Worm (Caenorhabditis elegans) whole organism, young adult: ENCODE data around the gene daao-1.

ENCODE experiments used
- B0261.1 ChIP-seq: sonication (generic microtip); optimal IDR thresholded peaks from 2 replicates; lab custom pipeline; 2016; ENCODE audit warnings: mild to moderate bottlenecking, missing genetic modification characterization, moderate library complexity, missing compliant biosample characterization
- D2030.7 ChIP-seq: fragments of 200-800 bp; sonication (Bioruptor generic); IDR thresholded peaks from 2 replicates; pipeline ENCODE4 v1.3.6; 2022; ENCODE audit warnings: missing genetic modification reagents, missing genetic modification characterization, missing compliant biosample characterization
- F10E7.11 ChIP-seq: sonication (generic microtip); optimal IDR thresholded peaks from 2 replicates; lab custom pipeline; 2017; ENCODE audit warnings: mild to moderate bottlenecking, missing genetic modification characterization, moderate library complexity, missing compliant biosample characterization
- F37B4.10 ChIP-seq: fragments of 200-800 bp; sonication (Bioruptor generic); IDR thresholded peaks from 2 replicates; pipeline ENCODE4 v1.3.6; 2022; ENCODE audit warnings: missing genetic modification characterization, missing compliant biosample characterization
- F49E8.2 ChIP-seq: sonication (generic microtip); optimal IDR thresholded peaks from 3 replicates; lab custom pipeline; 2017; ENCODE audit warnings: missing genetic modification characterization, mild to moderate bottlenecking, missing compliant biosample characterization, antibody characterized with exemption, moderate library complexity; ENCODE audit not compliant: insufficient read depth
- F52B5.7 ChIP-seq: sonication (generic microtip); optimal IDR thresholded peaks from 2 replicates; lab custom pipeline; 2016; ENCODE audit warnings: mild to moderate bottlenecking, missing genetic modification characterization, missing compliant biosample characterization
- K11D2.4 ChIP-seq: fragments of 200-800 bp; sonication (Bioruptor generic); IDR thresholded peaks from 2 replicates; pipeline ENCODE4 v1.3.6; 2022; ENCODE audit warnings: missing genetic modification reagents, missing genetic modification characterization, missing compliant biosample characterization
- K12H6.12 ChIP-seq: fragments of 200-800 bp; sonication (Bioruptor generic); optimal IDR thresholded peaks from 2 replicates; lab custom pipeline; 2018; ENCODE audit warnings: mild to moderate bottlenecking, missing genetic modification characterization, missing compliant biosample characterization
- T07F8.4 ChIP-seq: sonication (generic microtip); optimal IDR thresholded peaks from 2 replicates; lab custom pipeline; 2016; ENCODE audit warnings: mild to moderate bottlenecking, missing genetic modification characterization, moderate library complexity, missing compliant biosample characterization
- Y56A3A.18 ChIP-seq: fragments of 200-800 bp; sonication (Bioruptor generic); IDR thresholded peaks from 2 replicates; pipeline ENCODE4 v1.3.6; 2022; ENCODE audit warnings: missing genetic modification reagents, missing genetic modification characterization, missing compliant biosample characterization
- Y79H2A.3 ChIP-seq: fragments of 200-800 bp; sonication (Bioruptor generic); conservative IDR thresholded peaks from 2 replicates; pipeline ENCODE4 v1.3.6; 2022; ENCODE audit warnings: missing genetic modification reagents, missing genetic modification characterization, missing compliant biosample characterization
- akir-1 ChIP-seq: fragments of 200-800 bp; sonication (Bioruptor generic); optimal IDR thresholded peaks from 2 replicates; lab custom pipeline; 2018; ENCODE audit warnings: mild to moderate bottlenecking, missing genetic modification characterization, moderate library complexity, missing compliant biosample characterization
- ama-1 ChIP-seq, 3 experiments: fragments of 150-350 bp in 1 of 3; sonication (generic microtip) in 2 of 3; optimal IDR thresholded peaks; 2 replicates each; lab custom pipeline; 2014 to 2018; ENCODE audit warnings: missing biosample characterization in 2 of 3, missing genetic modification characterization in 2 of 3, missing genetic modification reagents in 2 of 3
- aptf-2 ChIP-seq: fragments of 200-800 bp; sonication (Bioruptor generic); conservative IDR thresholded peaks from 2 replicates; pipeline ENCODE4 v1.3.6; 2022; ENCODE audit warnings: missing genetic modification reagents, missing genetic modification characterization, missing compliant biosample characterization
- athp-1 ChIP-seq: sonication (generic microtip); optimal IDR thresholded peaks from 2 replicates; lab custom pipeline; 2017; ENCODE audit warnings: mild to moderate bottlenecking, missing genetic modification characterization, missing compliant biosample characterization
- cebp-2 ChIP-seq: fragments of 200-800 bp; sonication (Bioruptor generic); IDR thresholded peaks from 2 replicates; pipeline ENCODE4 v1.3.6; 2022; ENCODE audit warnings: missing genetic modification characterization, missing compliant biosample characterization
- ceh-79 ChIP-seq: sonication (generic microtip); optimal IDR thresholded peaks from 2 replicates; lab custom pipeline; 2017; ENCODE audit warnings: mild to moderate bottlenecking, missing genetic modification characterization, missing compliant biosample characterization
- dpl-1 ChIP-seq: fragments of 150-350 bp; optimal IDR thresholded peaks from 2 replicates; lab custom pipeline; 2014; ENCODE audit warnings: missing biosample characterization, missing genetic modification reagents, missing genetic modification characterization
- egl-18 ChIP-seq: fragments of 200-800 bp; sonication (Bioruptor generic); IDR thresholded peaks from 2 replicates; pipeline ENCODE4 v1.3.6; 2022; ENCODE audit warnings: missing genetic modification reagents, missing genetic modification characterization, missing compliant biosample characterization
- egl-44 ChIP-seq: fragments of 200-800 bp; sonication (Bioruptor generic); IDR thresholded peaks from 2 replicates; pipeline ENCODE4 v1.3.6; 2022; ENCODE audit warnings: missing genetic modification reagents, missing genetic modification characterization, missing compliant biosample characterization
- egrh-3 ChIP-seq: fragments of 200-800 bp; sonication (Bioruptor generic); IDR thresholded peaks from 2 replicates; pipeline ENCODE4 v1.3.6; 2022; ENCODE audit warnings: missing genetic modification reagents, missing genetic modification characterization, missing compliant biosample characterization
- ekl-4 ChIP-seq: fragments of 200-800 bp; sonication (Bioruptor generic); IDR thresholded peaks from 2 replicates; pipeline ENCODE4 v1.3.6; 2022; ENCODE audit warnings: missing genetic modification reagents, missing genetic modification characterization, missing compliant biosample characterization
- ets-4 ChIP-seq: fragments of 200-800 bp; sonication (Bioruptor generic); optimal IDR thresholded peaks from 2 replicates; lab custom pipeline; 2018; ENCODE audit warnings: mild to moderate bottlenecking, missing genetic modification characterization, missing compliant biosample characterization
- gei-17 ChIP-seq: fragments of 200-800 bp; sonication (Bioruptor generic); optimal IDR thresholded peaks from 2 replicates; lab custom pipeline; 2018; ENCODE audit warnings: mild to moderate bottlenecking, missing genetic modification characterization, missing compliant biosample characterization
- him-1 ChIP-seq: sonication (generic microtip); optimal IDR thresholded peaks from 2 replicates; lab custom pipeline; 2016; ENCODE audit warnings: missing genotype, missing genetic modification reagents, missing genetic modification characterization, missing compliant biosample characterization
- hlh-12 ChIP-seq: sonication (generic microtip); optimal IDR thresholded peaks from 2 replicates; lab custom pipeline; 2016; ENCODE audit warnings: missing genetic modification characterization, missing compliant biosample characterization
- hlh-26 ChIP-seq: fragments of 200-800 bp; sonication (Bioruptor generic); conservative IDR thresholded peaks from 2 replicates; pipeline ENCODE4 v1.3.6; 2022; ENCODE audit warnings: missing genetic modification reagents, missing genetic modification characterization, missing compliant biosample characterization
- hrde-1 ChIP-seq: sonication (generic microtip); optimal IDR thresholded peaks from 2 replicates; lab custom pipeline; 2016; ENCODE audit warnings: missing genetic modification characterization, mild to moderate bottlenecking, missing compliant biosample characterization, moderate library complexity, missing genotype, missing genetic modification reagents, borderline replicate concordance
- hsf-1 ChIP-seq: fragments of 200-800 bp; sonication (Bioruptor generic); IDR thresholded peaks from 2 replicates; pipeline ENCODE4 v1.3.6; 2022; ENCODE audit warnings: missing genetic modification reagents, missing genetic modification characterization, missing compliant biosample characterization
- lin-54 ChIP-seq: fragments of 200-800 bp; sonication (Bioruptor generic); optimal IDR thresholded peaks from 2 replicates; lab custom pipeline; 2018; ENCODE audit warnings: mild to moderate bottlenecking, missing genetic modification characterization, missing compliant biosample characterization
- lir-1 ChIP-seq: fragments of 200-800 bp; sonication (Bioruptor generic); conservative IDR thresholded peaks from 2 replicates; pipeline ENCODE4 v1.3.6; 2022; ENCODE audit warnings: missing genetic modification reagents, missing genetic modification characterization, missing compliant biosample characterization
- madf-10 ChIP-seq: sonication (generic microtip); optimal IDR thresholded peaks from 2 replicates; lab custom pipeline; 2016; ENCODE audit warnings: mild to moderate bottlenecking, missing genetic modification characterization, missing compliant biosample characterization
- madf-3 ChIP-seq: fragments of 200-800 bp; sonication (Bioruptor generic); IDR thresholded peaks from 2 replicates; pipeline ENCODE4 v1.3.6; 2022; ENCODE audit warnings: missing genetic modification reagents, missing genetic modification characterization, missing compliant biosample characterization
- madf-8 ChIP-seq: fragments of 200-800 bp; sonication (Bioruptor generic); conservative IDR thresholded peaks from 2 replicates; pipeline ENCODE4 v1.3.6; 2022; ENCODE audit warnings: missing genetic modification reagents, missing genetic modification characterization, missing compliant biosample characterization
- nfyb-1 ChIP-seq: fragments of 200-800 bp; sonication (Bioruptor generic); IDR thresholded peaks from 2 replicates; pipeline ENCODE4 v1.3.6; 2022; ENCODE audit warnings: missing genetic modification reagents, missing genetic modification characterization, missing compliant biosample characterization
- nhr-120 ChIP-seq: fragments of 200-800 bp; sonication (Bioruptor generic); IDR thresholded peaks from 2 replicates; pipeline ENCODE4 v1.3.6; 2022; ENCODE audit warnings: missing genetic modification characterization, missing compliant biosample characterization
- nhr-179 ChIP-seq: sonication (generic microtip); optimal IDR thresholded peaks from 2 replicates; lab custom pipeline; 2016; ENCODE audit warnings: mild to moderate bottlenecking, missing genetic modification characterization, missing compliant biosample characterization
- nhr-80 ChIP-seq: sonication (generic microtip); optimal IDR thresholded peaks from 2 replicates; lab custom pipeline; 2016; ENCODE audit warnings: missing genetic modification characterization, missing compliant biosample characterization
- nhr-90 ChIP-seq: sonication (generic microtip); optimal IDR thresholded peaks from 2 replicates; lab custom pipeline; 2016; ENCODE audit warnings: missing genotype, mild to moderate bottlenecking, missing genetic modification characterization, missing compliant biosample characterization
- pbrm-1 ChIP-seq: fragments of 200-800 bp; sonication (Bioruptor generic); IDR thresholded peaks from 2 replicates; pipeline ENCODE4 v1.3.6; 2022; ENCODE audit warnings: missing genetic modification reagents, missing genetic modification characterization, missing compliant biosample characterization
- sdz-38 ChIP-seq: sonication (generic microtip); optimal IDR thresholded peaks from 2 replicates; lab custom pipeline; 2016; ENCODE audit warnings: missing genotype, missing genetic modification characterization, missing compliant biosample characterization
- snpc-1.3 ChIP-seq: sonication (generic microtip); optimal IDR thresholded peaks from 2 replicates; lab custom pipeline; 2017; ENCODE audit warnings: missing genetic modification characterization, mild to moderate bottlenecking, missing compliant biosample characterization, antibody characterized with exemption, moderate library complexity, missing genotype, missing genetic modification reagents; ENCODE audit not compliant: insufficient read depth
- somi-1 ChIP-seq: fragments of 200-800 bp; sonication (Bioruptor generic); optimal IDR thresholded peaks from 2 replicates; lab custom pipeline; 2018; ENCODE audit warnings: mild to moderate bottlenecking, missing genetic modification characterization, missing compliant biosample characterization
- tbp1 ChIP-seq: fragments of 200-800 bp; sonication (Bioruptor generic); optimal IDR thresholded peaks from 2 replicates; lab custom pipeline; 2018; ENCODE audit warnings: mild to moderate bottlenecking, missing genetic modification characterization, missing compliant biosample characterization
- tbx-9 ChIP-seq: sonication (generic microtip); optimal IDR thresholded peaks from 2 replicates; lab custom pipeline; 2016; ENCODE audit warnings: borderline replicate concordance, missing genetic modification characterization, inconsistent platforms, missing compliant biosample characterization
- tlf-1 ChIP-seq: fragments of 200-800 bp; sonication (Bioruptor generic); optimal IDR thresholded peaks from 2 replicates; lab custom pipeline; 2018; ENCODE audit warnings: mild to moderate bottlenecking, missing genetic modification characterization, missing compliant biosample characterization
- zfh-2 ChIP-seq: fragments of 200-800 bp; sonication (Bioruptor generic); conservative IDR thresholded peaks from 2 replicates; pipeline ENCODE4 v1.3.6; 2022; ENCODE audit warnings: missing genetic modification reagents, missing genetic modification characterization, missing compliant biosample characterization
- ztf-18 ChIP-seq: sonication (generic microtip); optimal IDR thresholded peaks from 2 replicates; lab custom pipeline; 2016; ENCODE audit warnings: missing genotype, mild to moderate bottlenecking, missing genetic modification characterization, missing compliant biosample characterization
- ztf-26 ChIP-seq: sonication (generic microtip); optimal IDR thresholded peaks from 2 replicates; lab custom pipeline; 2017; ENCODE audit warnings: missing genetic modification characterization, missing compliant biosample characterization

The daao-1 gene

ce11 chrIV:2654965-2655364 lies 41.0 kb downstream of the daao-1 start (continued):
- TF ChIP-seq aptf-2 (GFP tag; lab: Robert Waterston, UW) (no peak), tbp1 (GFP tag; lab: Kevin White, UChicago) (peak; percentile 73), athp-1 (tag; lab: Kevin White, UChicago) (no peak), egl-44 (GFP tag; lab: Robert Waterston, UW) (no peak), hlh-26 (GFP tag; lab: Robert Waterston, UW) (no peak), Y56A3A.18 (GFP tag; lab: Robert Waterston, UW) (peak; percentile 46; the same call in 1 of the 2 replicates), K11D2.4 (GFP tag; lab: Robert Waterston, UW) (no peak), hsf-1 (GFP tag; lab: Robert Waterston, UW) (peak; percentile 36; the same call in 1 of the 2 replicates), lin-54 (GFP tag; lab: Kevin White, UChicago) (peak; percentile 69), somi-1 (GFP tag; lab: Kevin White, UChicago) (no peak), nhr-80 (tag; lab: Kevin White, UChicago) (no peak), madf-3 (GFP tag; lab: Robert Waterston, UW) (no peak), F52B5.7 (tag; lab: Kevin White, UChicago) (no peak), nhr-179 (tag; lab: Kevin White, UChicago) (no peak), gei-17 (GFP tag; lab: Kevin White, UChicago) (no peak), egl-18 (GFP tag; lab: Robert Waterston, UW) (no peak), snpc-1.3 (tag; lab: Kevin White, UChicago) (peak; percentile 60), dpl-1 (GFP tag; lab: Kevin White, UChicago) (no peak), cebp-2 (GFP tag; lab: Robert Waterston, UW) (no peak), madf-10 (tag; lab: Kevin White, UChicago) (no peak), hlh-12 (tag; lab: Kevin White, UChicago) (no peak), nhr-90 (tag; lab: Kevin White, UChicago) (no peak), D2030.7 (GFP tag; lab: Robert Waterston, UW) (peak; percentile 96), ets-4 (GFP tag; lab: Kevin White, UChicago) (no peak), madf-8 (GFP tag; lab: Robert Waterston, UW) (peak; percentile 27; the same call in 1 of the 2 replicates), tlf-1 (GFP tag; lab: Kevin White, UChicago) (peak; percentile 1), sdz-38 (tag; lab: Kevin White, UChicago) (no peak), ztf-26 (tag; lab: Kevin White, UChicago) (no peak), F49E8.2 (tag; lab: Kevin White, UChicago) (peak; percentile 46), zfh-2 (GFP tag; lab: Robert Waterston, UW) (no peak), lir-1 (GFP tag; lab: Robert Waterston, UW) (no peak), hrde-1 (tag; lab: Kevin White, UChicago) (no peak), Y79H2A.3 (GFP tag; lab: Robert Waterston, UW) (no peak), B0261.1 (tag; lab: Kevin White, UChicago) (peak; percentile 46), egrh-3 (GFP tag; lab: Robert Waterston, UW) (no peak), T07F8.4 (tag; lab: Kevin White, UChicago) (no peak), F10E7.11 (tag; lab: Kevin White, UChicago) (no peak), ceh-79 (tag; lab: Kevin White, UChicago) (no peak), ekl-4 (GFP tag; lab: Robert Waterston, UW) (peak; percentile 82), K12H6.12 (tag; lab: Kevin White, UChicago) (no peak), pbrm-1 (GFP tag; lab: Robert Waterston, UW) (peak; percentile 91), akir-1 (GFP tag; lab: Kevin White, UChicago) (no peak), him-1 (peak; percentile 65), tbx-9 (tag; lab: Kevin White, UChicago) (no peak), ama-1 (optimal IDR thresholded peaks at IDR 0.05; lab: Kevin White, UChicago) (no peak), ama-1 (GFP tag; optimal IDR thresholded peaks at IDR 0.05; lab: Kevin White, UChicago) (no peak), nhr-120 (GFP tag; lab: Robert Waterston, UW) (no peak), F37B4.10 (GFP tag; lab: Robert Waterston, UW) (no peak), nfyb-1 (no peak), ztf-18 (tag; lab: Kevin White, UChicago) (peak; percentile 84)
